Worm (Caenorhabditis elegans): ENCODE measurements around the gene C09E7.11.
A peak's percentile ranks its signal among the peaks of the same experiment; 100 is the strongest.

The C09E7.11 gene

ce11 chrIII:6531099-6531498 lies at the start of gene C09E7.11:
Gene C09E7.11, plus strand, starts transcription at chrIII:6531399.
- no peak for TF ChIP-seq lir-3 (tag; optimal IDR thresholded peaks at IDR 0.05)
- no peak for TF ChIP-seq lim-7 (GFP tag; IDR thresholded peaks at IDR 0.05)
- no peak for TF ChIP-seq dmd-9 (GFP tag; IDR thresholded peaks at IDR 0.05)
- TF ChIP-seq sdz-12 (GFP tag; optimal IDR thresholded peaks at IDR 0.05) = no peak
- no peak for TF ChIP-seq madf-5 (GFP tag; IDR thresholded peaks at IDR 0.05)
- no peak for TF ChIP-seq unc-39 (tag; optimal IDR thresholded peaks at IDR 0.05)
- no peak for TF ChIP-seq mxl-3 (GFP tag; optimal IDR thresholded peaks at IDR 0.05)
- no peak for TF ChIP-seq ztf-11 (tag; optimal IDR thresholded peaks at IDR 0.05)
- no peak for TF ChIP-seq nhr-102 (tag; optimal IDR thresholded peaks at IDR 0.05)
- TF ChIP-seq tra-1 (GFP tag; IDR thresholded peaks at IDR 0.05) = no peak
- no peak for TF ChIP-seq fos-1 (tag; optimal IDR thresholded peaks at IDR 0.05)
- no peak for TF ChIP-seq ctbp-1 (GFP tag; IDR thresholded peaks at IDR 0.05)
- no peak for TF ChIP-seq F10B5.3 (tag; optimal IDR thresholded peaks at IDR 0.05)
- no peak for TF ChIP-seq Y48G9A.11 (GFP tag; IDR thresholded peaks at IDR 0.05)
- TF ChIP-seq lin-39 (tag; optimal IDR thresholded peaks at IDR 0.05) = no peak
- TF ChIP-seq egl-27 (tag; optimal IDR thresholded peaks at IDR 0.05) = no peak
- no peak for TF ChIP-seq gei-8 (GFP tag; optimal IDR thresholded peaks at IDR 0.05)
- TF ChIP-seq rbr-2 (tag; optimal IDR thresholded peaks at IDR 0.05) = no peak

DNA sequence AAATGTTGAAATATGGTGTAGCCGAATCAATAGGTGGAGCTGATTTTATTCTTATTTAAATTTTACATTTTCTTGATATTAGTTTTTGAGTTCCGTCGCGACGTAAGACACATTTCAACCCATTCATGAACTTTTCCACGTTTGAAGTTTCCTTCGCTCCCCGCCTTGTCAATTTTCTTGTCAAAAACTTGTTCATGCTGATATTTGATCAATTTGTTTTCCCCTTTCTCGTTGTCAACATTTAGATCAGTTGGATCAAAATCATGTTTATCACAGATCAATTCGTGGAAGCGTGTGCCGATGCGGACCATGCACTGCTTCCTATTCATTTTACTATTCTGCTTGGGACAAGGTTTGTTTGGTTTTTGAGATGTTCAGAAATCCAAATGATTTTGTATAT lies 48.3 kb upstream of the C09E7.11 start, which contains the start of gene chtb-2:
Gene chtb-2 (plus strand): TSS at position 301 of the 400 bp plus-strand sequence.
- TF ChIP-seq tag-97 (GFP tag; IDR thresholded peaks at IDR 0.05) (no peak), nhr-48 (tag; optimal IDR thresholded peaks at IDR 0.05) (no peak), lsy-2 (tag; optimal IDR thresholded peaks at IDR 0.05) (no peak)

ce11 chrIII:6488916-6489315 lies 42.3 kb upstream of the C09E7.11 start:
- peak; percentile 63 for TF ChIP-seq dpl-1 (GFP tag; optimal IDR thresholded peaks at IDR 0.05)
- peak; percentile 24 for TF ChIP-seq rbr-2 (tag; optimal IDR thresholded peaks at IDR 0.05)
- TF ChIP-seq php-3 (GFP tag; IDR thresholded peaks at IDR 0.05) = no peak

DNA sequence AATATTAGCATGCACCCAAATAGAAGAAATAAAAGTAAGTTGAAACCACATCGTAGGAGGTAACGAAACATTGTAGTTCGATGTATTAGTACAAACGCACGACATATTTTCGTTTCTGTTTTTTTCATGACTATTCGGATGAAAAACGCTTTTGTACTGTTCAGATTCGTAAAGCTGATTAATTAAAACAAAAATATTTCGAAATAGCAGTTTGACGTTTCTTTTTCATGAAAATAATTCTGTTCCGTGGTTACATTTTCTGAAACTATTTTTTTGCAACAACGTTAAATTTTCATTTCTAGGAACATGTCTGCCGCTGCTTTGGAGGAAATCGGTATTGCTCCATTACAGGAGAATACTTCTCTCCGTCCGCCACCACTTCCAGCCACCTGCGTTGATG lies 41.7 kb upstream of the C09E7.11 start, which contains the start of gene rpt-3:
Gene rpt-3 (plus strand): TSS at position 301 of the 400 bp plus-strand sequence.
- no peak for TF ChIP-seq hlh-11 (tag; optimal IDR thresholded peaks at IDR 0.05)
- peak; percentile 29; the same call in 1 of the 2 replicates for TF ChIP-seq pha-4 (GFP tag; IDR thresholded peaks at IDR 0.05)
- no peak for TF ChIP-seq pha-4 (tag; optimal IDR thresholded peaks at IDR 0.05)
- TF ChIP-seq mdl-1 (tag; optimal IDR thresholded peaks at IDR 0.05) = no peak
- TF ChIP-seq nhr-102 (tag; optimal IDR thresholded peaks at IDR 0.05) = no peak
- TF ChIP-seq Y48G9A.11 (GFP tag; IDR thresholded peaks at IDR 0.05) = 0 out of 2 replicates have a peak, but pooled peaks have one; percentile 11
- TF ChIP-seq egl-43 (GFP tag; IDR thresholded peaks at IDR 0.05) = no peak
- TF ChIP-seq mes-2 (tag; optimal IDR thresholded peaks at IDR 0.05; ENCODE audit: poor library complexity, severe bottlenecking) = no peak

DNA sequence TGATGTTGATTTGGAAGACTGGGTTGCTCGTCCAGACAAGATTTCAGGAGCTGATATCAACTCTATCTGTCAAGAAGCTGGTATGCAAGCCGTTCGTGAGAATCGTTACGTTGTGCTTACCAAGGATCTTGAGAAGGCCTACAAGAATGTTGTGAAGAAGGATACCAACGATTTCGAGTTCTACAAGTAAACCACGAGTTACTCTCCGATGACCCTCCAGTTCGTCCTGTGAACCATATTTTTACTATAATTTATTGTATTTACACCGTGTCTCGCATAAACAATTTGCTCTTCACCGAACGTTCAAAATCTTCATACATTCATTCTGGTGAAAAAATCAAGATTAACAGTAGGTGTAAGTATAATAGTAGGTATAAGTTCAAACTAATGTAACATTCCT lies 40.2 kb upstream of the C09E7.11 start:
- peak in 1 of 2 experiments; percentile 90 for TF ChIP-seq unc-62 (GFP tag; optimal IDR thresholded peaks at IDR 0.05 in 1 of 2)
- no peak for TF ChIP-seq unc-62 (tag; optimal IDR thresholded peaks at IDR 0.05)
- no peak for TF ChIP-seq nhr-48 (tag; optimal IDR thresholded peaks at IDR 0.05)

DNA sequence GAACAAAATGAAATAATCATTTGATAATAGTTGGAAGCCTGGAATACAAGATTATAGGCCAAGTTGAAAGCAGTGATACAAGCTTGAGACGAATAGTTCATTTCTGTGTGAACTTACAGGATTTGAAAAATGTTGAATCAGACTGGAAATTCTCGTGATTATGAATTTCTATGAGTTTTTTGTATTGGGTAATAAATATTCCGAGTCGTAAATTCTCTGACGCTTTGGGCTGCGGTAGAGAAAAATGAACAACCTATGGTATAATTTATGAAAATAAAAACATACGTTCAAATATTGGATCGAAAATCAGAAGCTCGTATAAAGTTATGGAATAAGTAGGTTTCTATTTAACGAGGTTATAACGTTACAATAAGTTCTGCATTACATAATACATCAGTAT lies 38.4 kb upstream of the C09E7.11 start, which contains the start of gene srb-11:
Gene srb-11 (minus strand): TSS at position 101 of the 400 bp plus-strand sequence.
- TF ChIP-seq dpl-1 (GFP tag; optimal IDR thresholded peaks at IDR 0.05) (no peak), daf-12 (tag; optimal IDR thresholded peaks at IDR 0.05) (no peak), ztf-11 (tag; optimal IDR thresholded peaks at IDR 0.05) (no peak), F26F4.8 (GFP tag; conservative IDR thresholded peaks at IDR 0.05) (no peak), nhr-77 (tag; optimal IDR thresholded peaks at IDR 0.05) (no peak), hif-1 (tag; optimal IDR thresholded peaks at IDR 0.05) (no peak), madf-9 (GFP tag; conservative IDR thresholded peaks at IDR 0.05) (no peak), ceh-32 (tag; optimal IDR thresholded peaks at IDR 0.05; ENCODE audit: poor library complexity) (no peak), zag-1 (tag; optimal IDR thresholded peaks at IDR 0.05) (no peak), ces-1 (GFP tag; optimal IDR thresholded peaks at IDR 0.05) (no peak), unc-130 (GFP tag; optimal IDR thresholded peaks at IDR 0.05) (no peak), ctbp-1 (GFP tag; IDR thresholded peaks at IDR 0.05) (no peak), F10B5.3 (tag; optimal IDR thresholded peaks at IDR 0.05) (no peak), nhr-48 (tag; optimal IDR thresholded peaks at IDR 0.05) (no peak), dmd-8 (GFP tag; IDR thresholded peaks at IDR 0.05) (no peak), Y105C5A.15 (GFP tag; IDR thresholded peaks at IDR 0.05) (no peak), madf-5 (GFP tag; IDR thresholded peaks at IDR 0.05) (no peak), php-3 (GFP tag; IDR thresholded peaks at IDR 0.05) (no peak), nhr-6 (tag; optimal IDR thresholded peaks at IDR 0.05) (no peak)

Measured in whole organism, L4 larva.